Worm (Caenorhabditis elegans) whole organism, mixed stage, embryonic: ENCODE measurements around the gene vha-5.

Experiments used
- M03D4.4 ChIP-seq: sonication (generic microtip); optimal IDR thresholded peaks from 2 replicates; lab custom pipeline; 2017; ENCODE audit warnings: mild to moderate bottlenecking, missing genetic modification characterization, missing compliant biosample characterization
- bed-3 ChIP-seq: fragments of 200-800 bp; sonication (Bioruptor generic); optimal IDR thresholded peaks from 3 replicates; lab custom pipeline; 2018; ENCODE audit warnings: mild to moderate bottlenecking, missing genetic modification characterization, moderate library complexity, missing compliant biosample characterization
- blmp-1 ChIP-seq: fragments of 150-350 bp; optimal IDR thresholded peaks from 2 replicates; lab custom pipeline; 2014; ENCODE audit warnings: missing biosample characterization, missing genetic modification characterization
- ceh-39 ChIP-seq: fragments of 150-350 bp; optimal IDR thresholded peaks from 2 replicates; lab custom pipeline; 2014; ENCODE audit warnings: missing biosample characterization, missing genetic modification characterization
- ceh-83 ChIP-seq: fragments of 200-800 bp; sonication (Bioruptor generic); optimal IDR thresholded peaks from 2 replicates; lab custom pipeline; 2018; ENCODE audit warnings: mild to moderate bottlenecking, missing genetic modification characterization, missing compliant biosample characterization
- ces-1 ChIP-seq: fragments of 150-350 bp; optimal IDR thresholded peaks from 2 replicates; lab custom pipeline; 2014; ENCODE audit warnings: missing biosample characterization, missing genetic modification reagents, missing genetic modification characterization
- cnd-1 ChIP-seq: fragments of 200-800 bp; sonication (Bioruptor generic); optimal IDR thresholded peaks from 2 replicates; lab custom pipeline; 2018; ENCODE audit warnings: mild to moderate bottlenecking, missing genetic modification characterization, missing compliant biosample characterization
- drap-1 ChIP-seq: fragments of 200-800 bp; sonication (Bioruptor generic); optimal IDR thresholded peaks from 3 replicates; lab custom pipeline; 2018; ENCODE audit warnings: mild to moderate bottlenecking, missing genetic modification characterization, missing compliant biosample characterization
- elt-1 ChIP-seq: sonication (generic microtip); optimal IDR thresholded peaks from 2 replicates; lab custom pipeline; 2017; ENCODE audit warnings: missing genetic modification characterization, mild to moderate bottlenecking, missing compliant biosample characterization, antibody characterized with exemption, moderate library complexity, borderline replicate concordance; ENCODE audit not compliant: insufficient read depth
- elt-3 ChIP-seq: fragments of 150-350 bp; optimal IDR thresholded peaks from 2 replicates; lab custom pipeline; 2014; ENCODE audit warnings: missing biosample characterization, missing genetic modification characterization
- flh-1 ChIP-seq: fragments of 200-800 bp; sonication (Bioruptor generic); optimal IDR thresholded peaks from 2 replicates; lab custom pipeline; 2018; ENCODE audit warnings: mild to moderate bottlenecking, missing genetic modification characterization, moderate library complexity, missing compliant biosample characterization
- ham-2 ChIP-seq: fragments of 200-800 bp; sonication (Bioruptor generic); optimal IDR thresholded peaks from 2 replicates; lab custom pipeline; 2018; ENCODE audit warnings: mild to moderate bottlenecking, missing genetic modification characterization, missing compliant biosample characterization
- hlh-1 ChIP-seq: fragments of 150-350 bp; optimal IDR thresholded peaks from 2 replicates; lab custom pipeline; 2014; ENCODE audit warnings: missing biosample characterization, missing genetic modification reagents, missing genetic modification characterization
- lin-13 ChIP-seq: fragments of 150-350 bp; optimal IDR thresholded peaks from 2 replicates; lab custom pipeline; 2014; ENCODE audit warnings: missing biosample characterization, missing genetic modification characterization
- lin-32 ChIP-seq: fragments of 200-800 bp; sonication (Bioruptor generic); optimal IDR thresholded peaks from 2 replicates; lab custom pipeline; 2018; ENCODE audit warnings: mild to moderate bottlenecking, missing genetic modification characterization, missing compliant biosample characterization
- lsy-2 ChIP-seq: fragments of 150-350 bp; optimal IDR thresholded peaks from 2 replicates; lab custom pipeline; 2014; ENCODE audit warnings: missing biosample characterization, missing genetic modification characterization
- mab-5 ChIP-seq: fragments of 150-350 bp; optimal IDR thresholded peaks from 2 replicates; lab custom pipeline; 2014; ENCODE audit warnings: missing biosample characterization, missing genetic modification characterization
- mep-1 ChIP-seq: fragments of 150-350 bp; optimal IDR thresholded peaks from 2 replicates; lab custom pipeline; 2017; ENCODE audit warnings: missing biosample characterization, missing genetic modification reagents, missing genetic modification characterization, inconsistent platforms
- mls-2 ChIP-seq: sonication (generic microtip); optimal IDR thresholded peaks from 2 replicates; lab custom pipeline; 2016; ENCODE audit warnings: mild to moderate bottlenecking, missing genetic modification characterization, moderate library complexity, missing compliant biosample characterization
- nhr-12 ChIP-seq: fragments of 150-350 bp; optimal IDR thresholded peaks from 2 replicates; lab custom pipeline; 2014; ENCODE audit warnings: missing biosample characterization, missing genetic modification characterization
- nhr-2 ChIP-seq: fragments of 150-350 bp; optimal IDR thresholded peaks from 2 replicates; lab custom pipeline; 2014; ENCODE audit warnings: missing biosample characterization, missing genetic modification characterization
- nhr-237 ChIP-seq: fragments of 150-350 bp; optimal IDR thresholded peaks from 2 replicates; lab custom pipeline; 2014; ENCODE audit warnings: missing biosample characterization, missing genetic modification characterization
- pha-4 ChIP-seq: fragments of 150-350 bp; optimal IDR thresholded peaks from 2 replicates; lab custom pipeline; 2018; ENCODE audit warnings: missing biosample characterization, missing genetic modification reagents, missing genetic modification characterization
- sem-2 ChIP-seq: fragments of 200-800 bp; sonication (Bioruptor generic); optimal IDR thresholded peaks from 2 replicates; lab custom pipeline; 2018; ENCODE audit warnings: mild to moderate bottlenecking, missing genetic modification characterization, missing compliant biosample characterization
- snpc-4 ChIP-seq: fragments of 150-350 bp; optimal IDR thresholded peaks from 2 replicates; lab custom pipeline; 2014; ENCODE audit warnings: missing biosample characterization, missing genetic modification characterization
- sptf-1 ChIP-seq: sonication (generic microtip); optimal IDR thresholded peaks from 2 replicates; lab custom pipeline; 2017; ENCODE audit warnings: mild to moderate bottlenecking, missing genetic modification characterization, moderate library complexity, missing compliant biosample characterization
- tbx-8 ChIP-seq: fragments of 200-800 bp; sonication (Bioruptor generic); optimal IDR thresholded peaks from 2 replicates; lab custom pipeline; 2018; ENCODE audit warnings: mild to moderate bottlenecking, missing genetic modification characterization, moderate library complexity, missing compliant biosample characterization
- unc-120 ChIP-seq: sonication (generic microtip); optimal IDR thresholded peaks from 2 replicates; lab custom pipeline; 2017; ENCODE audit warnings: missing genetic modification characterization, missing compliant biosample characterization; ENCODE audit not compliant: poor library complexity, severe bottlenecking
- unc-39 ChIP-seq: fragments of 150-350 bp; optimal IDR thresholded peaks from 2 replicates; lab custom pipeline; 2014; ENCODE audit warnings: missing biosample characterization, missing genetic modification characterization
- unc-62 ChIP-seq: fragments of 150-350 bp; optimal IDR thresholded peaks from 2 replicates; lab custom pipeline; 2014; ENCODE audit warnings: missing biosample characterization, missing genetic modification reagents, missing genetic modification characterization
- ztf-11 ChIP-seq: fragments of 150-350 bp; optimal IDR thresholded peaks from 2 replicates; lab custom pipeline; 2014; ENCODE audit warnings: missing biosample characterization, missing genetic modification characterization

The vha-5 gene

DNA sequence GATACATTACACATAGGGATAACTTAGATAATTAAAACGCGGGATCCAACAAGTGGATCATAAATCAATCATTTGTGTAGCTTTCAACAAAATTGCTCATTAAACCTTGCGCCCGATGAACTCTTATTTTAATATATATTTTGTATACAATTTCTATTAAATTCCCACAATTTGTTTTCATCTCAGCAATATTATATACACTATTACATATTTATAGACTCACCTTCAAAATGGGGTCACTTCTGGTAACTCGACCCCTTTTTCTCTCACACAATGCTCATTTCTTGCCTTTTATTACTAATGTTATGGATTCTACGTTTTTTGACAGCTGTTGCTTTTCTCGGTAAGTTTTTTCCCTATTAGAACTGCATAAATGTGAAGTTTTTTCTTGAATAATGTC lies 35.9 kb downstream of the vha-5 start, which contains the start of gene lgc-6:
Gene lgc-6, plus strand, starts transcription at position 301 of the 400 bp plus-strand sequence.
- TF ChIP-seq ztf-11 (tag; lab: Kevin White, UChicago): no peak
- no peak for TF ChIP-seq cnd-1 (tag; lab: Kevin White, UChicago)
- no peak for TF ChIP-seq mab-5 (tag; lab: Kevin White, UChicago)
- no peak for TF ChIP-seq nhr-12
- TF ChIP-seq nhr-237 (tag; lab: Kevin White, UChicago): no peak
- no peak for TF ChIP-seq nhr-2
- TF ChIP-seq ceh-39: no peak
- no peak for TF ChIP-seq lsy-2
- TF ChIP-seq mep-1 (tag; lab: Kevin White, UChicago): no peak
- TF ChIP-seq drap-1 (GFP tag; lab: Kevin White, UChicago): no peak
- no peak for TF ChIP-seq ces-1 (GFP tag; lab: Kevin White, UChicago)
- TF ChIP-seq sem-2 (GFP tag; lab: Kevin White, UChicago): no peak
- no peak for TF ChIP-seq elt-3 (tag; lab: Kevin White, UChicago)
- TF ChIP-seq blmp-1 (tag; lab: Kevin White, UChicago): no peak
- TF ChIP-seq ceh-83 (GFP tag; lab: Kevin White, UChicago): no peak
- TF ChIP-seq lin-32 (GFP tag; lab: Kevin White, UChicago): no peak
- TF ChIP-seq hlh-1: no peak
- TF ChIP-seq unc-62 (GFP tag; lab: Kevin White, UChicago): no peak

DNA sequence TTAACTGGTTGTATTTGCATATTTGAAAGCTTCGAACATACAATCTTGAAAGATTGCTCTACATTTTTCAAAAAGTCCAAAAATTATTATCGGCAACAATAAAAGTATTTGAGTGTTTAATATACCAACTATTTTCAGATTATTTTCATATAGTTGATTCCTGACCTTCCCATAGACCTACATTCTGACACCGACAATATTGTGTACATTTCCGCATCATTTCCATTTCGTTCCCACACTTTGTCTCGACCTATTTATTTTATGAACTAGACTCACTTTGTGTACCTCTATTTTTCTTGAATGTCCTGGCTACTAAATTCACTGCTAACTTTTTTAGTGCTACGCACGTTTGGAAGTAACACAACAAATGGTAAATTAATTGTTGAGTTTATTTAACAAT lies 38.6 kb downstream of the vha-5 start, which contains the start of gene lgc-5:
Gene lgc-5, plus strand, starts transcription at position 301 of the 400 bp plus-strand sequence.
- TF ChIP-seq ces-1 (GFP tag; lab: Kevin White, UChicago) (no peak), lin-13 (tag; lab: Kevin White, UChicago) (no peak), tbx-8 (GFP tag; lab: Kevin White, UChicago) (no peak), blmp-1 (tag; lab: Kevin White, UChicago) (no peak), sptf-1 (tag; lab: Kevin White, UChicago) (no peak), flh-1 (no peak), bed-3 (GFP tag; lab: Kevin White, UChicago) (no peak), pha-4 (tag; lab: Kevin White, UChicago) (no peak), mls-2 (tag; lab: Kevin White, UChicago) (no peak), lin-32 (GFP tag; lab: Kevin White, UChicago) (no peak), ztf-11 (tag; lab: Kevin White, UChicago) (no peak), unc-120 (tag; lab: Kevin White, UChicago) (no peak), mep-1 (tag; lab: Kevin White, UChicago) (no peak), elt-1 (tag; lab: Kevin White, UChicago) (no peak)

DNA sequence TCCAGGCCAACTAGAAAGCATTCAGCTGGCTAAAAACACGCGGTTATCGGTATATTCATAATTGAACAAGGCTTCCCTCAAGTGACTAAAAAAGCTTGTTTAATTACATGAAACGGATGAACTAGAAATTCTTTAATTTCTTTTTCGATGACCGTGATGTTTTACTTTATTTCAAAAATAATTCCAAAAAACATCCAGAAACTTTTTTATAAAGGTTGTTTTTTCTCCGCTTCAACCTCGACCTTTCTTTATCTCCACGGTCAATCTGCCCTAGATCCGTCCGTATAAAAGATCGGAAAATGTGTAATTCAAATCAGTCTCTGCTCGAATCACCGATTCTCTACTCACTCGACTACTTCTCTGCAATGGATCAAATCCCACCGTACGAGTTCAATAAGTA lies 41.8 kb downstream of the vha-5 start, which contains the start of gene F17E9.5:
Gene F17E9.5, plus strand, starts transcription at position 301 of the 400 bp plus-strand sequence.
- no peak for TF ChIP-seq M03D4.4 (tag; lab: Kevin White, UChicago)
- no peak for TF ChIP-seq mls-2 (tag; lab: Kevin White, UChicago)
- TF ChIP-seq ceh-39: no peak
- no peak for TF ChIP-seq snpc-4
- TF ChIP-seq ztf-11 (tag; lab: Kevin White, UChicago): no peak
- TF ChIP-seq bed-3 (GFP tag; lab: Kevin White, UChicago): no peak
- no peak for TF ChIP-seq elt-3 (tag; lab: Kevin White, UChicago)
- TF ChIP-seq lin-32 (GFP tag; lab: Kevin White, UChicago): no peak
- TF ChIP-seq sem-2 (GFP tag; lab: Kevin White, UChicago): no peak
- TF ChIP-seq nhr-12: no peak
- TF ChIP-seq flh-1: no peak
- no peak for TF ChIP-seq sptf-1 (tag; lab: Kevin White, UChicago)
- no peak for TF ChIP-seq unc-62 (GFP tag; lab: Kevin White, UChicago)
- TF ChIP-seq mab-5 (tag; lab: Kevin White, UChicago): no peak
- no peak for TF ChIP-seq cnd-1 (tag; lab: Kevin White, UChicago)
- TF ChIP-seq pha-4 (tag; lab: Kevin White, UChicago): no peak
- no peak for TF ChIP-seq elt-1 (tag; lab: Kevin White, UChicago)

DNA sequence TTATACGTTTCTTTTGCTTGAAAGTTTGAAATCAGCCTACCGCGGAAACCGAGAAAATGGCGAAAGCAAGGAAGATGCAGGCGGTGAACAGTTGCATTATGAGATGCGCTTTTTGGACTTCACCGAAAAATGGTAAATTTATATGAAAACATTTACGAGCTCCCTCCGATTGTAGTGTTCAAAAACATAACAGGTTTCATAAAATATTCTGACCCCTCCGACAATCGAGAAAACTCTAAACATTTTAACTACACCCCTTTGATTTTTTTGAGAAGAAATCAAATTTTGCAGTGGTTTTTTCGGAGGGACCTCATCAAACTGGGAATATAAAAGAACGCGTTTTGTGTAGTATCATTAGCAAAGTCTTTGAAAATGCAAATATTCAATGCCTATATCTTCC lies 43.3 kb downstream of the vha-5 start, which contains the start of the genes F17E9.18 and F17E9.15:
Gene F17E9.18, minus strand, starts transcription at position 101 of the 400 bp plus-strand sequence.
Gene F17E9.15, plus strand, starts transcription at position 368 of the 400 bp plus-strand sequence.
- TF ChIP-seq unc-39 (tag; lab: Kevin White, UChicago): no peak

DNA sequence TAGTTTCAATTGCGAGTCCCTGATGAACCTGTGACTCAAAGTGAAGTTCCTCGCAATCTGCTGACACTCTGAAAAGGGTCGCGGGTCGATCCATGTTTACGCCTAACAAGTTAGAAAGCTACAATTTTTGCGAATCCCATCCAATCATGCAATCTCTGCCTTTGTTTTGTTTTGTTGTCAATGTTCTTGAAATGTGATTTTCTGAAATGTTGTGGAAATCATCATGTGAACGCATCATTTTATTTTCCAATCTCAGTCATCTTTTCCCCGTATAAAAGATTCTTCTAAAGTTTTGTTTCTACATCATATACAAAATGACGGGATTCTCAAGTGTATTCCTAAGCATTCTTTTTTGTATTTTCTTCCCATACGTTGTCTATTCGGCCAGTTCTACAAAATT lies 44.3 kb downstream of the vha-5 start, which contains the start of gene F17E9.4:
Gene F17E9.4, plus strand, starts transcription at position 301 of the 400 bp plus-strand sequence.
- TF ChIP-seq mep-1 (tag; lab: Kevin White, UChicago) (no peak), ceh-39 (no peak), ham-2 (GFP tag; lab: Kevin White, UChicago) (no peak), elt-3 (tag; lab: Kevin White, UChicago) (no peak), drap-1 (GFP tag; lab: Kevin White, UChicago) (no peak), sptf-1 (tag; lab: Kevin White, UChicago) (no peak)
- TF ChIP-seq, all 35 proteins: peak for 0
